Fruit fly (Drosophila melanogaster) whole organism, larva: ENCODE data around the gene CG5687.

Experiments used
- noc ChIP-seq: fragments of 200-800 bp; sonication (Bioruptor generic); optimal IDR thresholded peaks from 3 replicates; lab custom pipeline; 2019; ENCODE audit warnings: missing biosample characterization, mild to moderate bottlenecking, missing genetic modification characterization, moderate library complexity

CG5687 gene

dm6 chr3L:1938767-1939166 is at the start of gene CG5687, which contains the start of gene CG46523:
CG5687 (minus strand) TSS chr3L:1939103.
CG46523 (minus strand) TSS chr3L:1939103.
- TF ChIP-seq noc (tag; lab: Kevin White, UChicago), result no peak

DNA sequence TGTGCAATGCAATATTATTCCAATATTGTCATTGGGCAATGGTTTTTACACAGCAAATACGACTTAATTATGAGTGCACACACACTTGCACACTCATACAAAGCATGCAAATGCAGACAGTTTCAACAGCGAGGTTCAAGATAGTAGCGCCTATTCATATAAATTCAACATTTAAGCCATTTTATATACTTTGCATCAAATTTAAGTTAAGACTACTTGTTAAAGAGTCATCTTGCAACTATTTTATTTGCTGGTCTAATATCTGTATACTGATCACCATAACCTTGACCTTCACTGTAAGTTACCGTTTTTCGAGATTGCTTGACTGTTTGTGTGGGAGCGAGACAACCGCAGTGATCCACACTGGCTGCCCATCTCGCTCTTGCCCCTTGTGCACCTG is 46.5 kb upstream of the CG5687 start:
- no peak for TF ChIP-seq noc (tag; lab: Kevin White, UChicago)

dm6 chr3L:1976760-1977159 is 37.9 kb upstream of the CG5687 start:
- TF ChIP-seq noc (tag; lab: Kevin White, UChicago), result no peak

- no peak for TF ChIP-seq noc (tag; lab: Kevin White, UChicago)
Measured at dm6 chr3L:1971103-1971742, 32.3 kb upstream of the CG5687 start, which contains the start of the genes CG11815 and acs. CG11815 (minus strand) TSS chr3L:1971200. acs (plus strand) TSS chr3L:1971638.

dm6 chr3L:1969539-1970337 is 30.8 kb upstream of the CG5687 start, which contains the start of gene CG1927:
CG1927 (minus strand) TSS chr3L:1970079.
- TF ChIP-seq noc (tag; lab: Kevin White, UChicago), result no peak

DNA sequence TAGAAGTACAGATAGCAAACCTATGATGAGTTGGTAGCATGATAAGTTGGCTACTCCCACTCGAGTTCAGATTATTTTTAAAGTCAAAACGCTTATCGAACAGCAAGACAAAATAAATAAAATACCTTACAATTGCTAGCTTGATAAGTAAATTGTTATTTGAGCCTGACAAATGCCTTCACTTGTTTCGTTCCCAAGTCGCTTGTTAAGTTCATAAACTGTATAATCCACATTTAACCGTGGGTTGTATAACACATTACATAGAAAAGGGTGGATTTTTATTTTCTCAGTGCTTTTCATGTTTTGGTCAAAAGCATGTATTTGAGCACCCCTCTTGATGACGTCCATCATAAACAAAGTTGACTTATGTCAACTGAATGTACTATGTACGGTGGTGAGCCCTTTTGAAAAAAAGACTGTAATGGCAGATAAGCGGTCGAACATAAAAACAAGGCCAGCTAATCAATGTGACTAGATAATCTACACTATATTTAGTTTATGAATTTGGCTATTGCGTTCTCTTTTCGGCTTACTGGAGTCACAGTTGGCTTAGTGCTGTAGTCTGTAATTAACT is 30.0 kb upstream of the CG5687 start:
- TF ChIP-seq noc (tag; lab: Kevin White, UChicago), result no peak

- no peak for TF ChIP-seq noc (tag; lab: Kevin White, UChicago)
Measured at dm6 chr3L:1968401-1968800, 29.5 kb upstream of the CG5687 start.

DNA sequence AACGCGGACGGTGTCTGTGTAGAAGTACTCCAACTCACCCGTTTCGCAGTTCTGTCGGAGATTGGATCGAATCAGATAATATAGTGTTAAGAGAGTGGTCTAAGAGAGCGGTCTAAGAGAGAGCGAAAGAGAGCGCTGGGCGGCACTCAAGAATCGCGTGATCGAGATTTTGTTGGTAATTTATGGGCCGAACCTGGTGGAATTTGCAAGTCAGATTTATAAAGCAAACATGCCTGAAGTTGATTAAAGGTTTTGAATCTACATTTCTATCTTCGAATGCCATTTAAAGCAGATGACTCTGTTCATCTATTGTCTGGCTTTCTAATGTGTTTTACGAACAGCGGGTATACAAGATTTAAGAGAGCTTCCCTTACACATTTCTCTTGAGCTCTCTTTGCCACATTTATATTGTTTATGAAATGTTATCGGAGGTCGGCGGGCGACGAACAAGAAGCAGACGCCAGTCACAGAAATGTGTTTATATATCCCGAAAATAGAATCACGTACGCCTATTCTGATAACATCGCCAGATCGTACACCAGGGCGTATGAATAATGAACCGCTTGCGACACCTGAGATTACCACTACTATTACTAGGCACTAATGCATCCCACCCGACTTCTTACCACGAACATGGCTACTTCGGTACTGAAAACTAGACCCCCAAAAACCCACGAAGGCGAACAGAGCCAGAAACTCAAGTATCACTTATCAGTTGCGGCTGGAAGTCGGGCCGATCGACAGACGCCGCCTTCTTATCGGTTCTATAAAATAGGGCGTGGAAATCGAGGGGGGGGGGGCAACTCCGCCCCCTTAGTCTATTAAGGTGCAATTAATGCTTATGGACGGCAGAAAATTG is 28.8 kb upstream of the CG5687 start:
- peak; percentile 77 for TF ChIP-seq noc (tag; lab: Kevin White, UChicago)

DNA sequence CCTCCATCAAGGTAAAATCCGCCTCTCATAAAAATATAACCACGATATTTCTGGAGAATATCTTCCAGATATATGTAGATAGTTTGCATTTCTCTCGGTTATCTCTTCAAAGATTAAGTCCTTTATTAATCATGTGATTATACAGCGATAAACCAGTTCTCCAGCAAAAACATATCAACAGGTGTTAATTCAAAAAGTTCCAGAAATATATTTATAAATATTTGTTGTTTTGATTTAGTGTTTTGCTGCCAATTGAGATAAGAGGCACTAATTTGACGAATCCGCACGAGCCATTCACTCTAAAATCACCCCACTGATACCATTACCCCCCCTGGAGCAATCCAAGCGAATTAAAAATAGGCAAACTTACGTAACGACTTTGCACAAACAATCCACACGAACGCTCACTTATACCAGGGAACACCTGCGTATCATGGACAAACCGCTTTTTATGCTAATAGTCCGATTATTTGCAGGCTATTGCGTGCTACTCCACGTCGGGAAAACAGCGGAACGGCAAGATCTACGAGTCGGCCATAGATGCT is 25.8 kb upstream of the CG5687 start:
- TF ChIP-seq noc (tag; lab: Kevin White, UChicago), result peak; percentile 40

dm6 chr3L:1964099-1964498 is 25.2 kb upstream of the CG5687 start, which contains the start of gene mv:
mv (minus strand) TSS chr3L:1964178.
- no peak for TF ChIP-seq noc (tag; lab: Kevin White, UChicago)

DNA sequence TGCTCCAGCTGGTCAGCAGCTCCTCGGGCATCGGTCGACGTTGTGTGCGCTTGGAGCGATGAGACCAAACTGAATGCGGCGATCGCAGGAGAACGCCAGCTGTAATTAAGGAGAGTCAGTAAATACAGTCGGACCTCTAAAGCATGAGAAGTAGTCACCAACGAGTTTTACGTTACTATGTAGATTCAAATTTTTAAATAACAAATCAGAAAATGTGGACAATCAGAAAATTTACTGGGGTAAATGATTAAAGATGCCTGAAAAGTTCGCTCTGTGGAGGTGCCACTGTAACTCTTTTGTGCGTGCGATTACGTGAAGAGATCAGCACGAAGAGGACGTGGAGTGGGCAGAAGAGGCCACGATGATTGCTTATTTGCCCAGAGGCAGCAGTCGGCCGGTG is 24.1 kb upstream of the CG5687 start, which contains the start of gene SCOT:
Gene SCOT (plus strand): TSS at position 180 of the 400 bp plus-strand sequence.
- TF ChIP-seq noc (tag; lab: Kevin White, UChicago), result no peak

DNA sequence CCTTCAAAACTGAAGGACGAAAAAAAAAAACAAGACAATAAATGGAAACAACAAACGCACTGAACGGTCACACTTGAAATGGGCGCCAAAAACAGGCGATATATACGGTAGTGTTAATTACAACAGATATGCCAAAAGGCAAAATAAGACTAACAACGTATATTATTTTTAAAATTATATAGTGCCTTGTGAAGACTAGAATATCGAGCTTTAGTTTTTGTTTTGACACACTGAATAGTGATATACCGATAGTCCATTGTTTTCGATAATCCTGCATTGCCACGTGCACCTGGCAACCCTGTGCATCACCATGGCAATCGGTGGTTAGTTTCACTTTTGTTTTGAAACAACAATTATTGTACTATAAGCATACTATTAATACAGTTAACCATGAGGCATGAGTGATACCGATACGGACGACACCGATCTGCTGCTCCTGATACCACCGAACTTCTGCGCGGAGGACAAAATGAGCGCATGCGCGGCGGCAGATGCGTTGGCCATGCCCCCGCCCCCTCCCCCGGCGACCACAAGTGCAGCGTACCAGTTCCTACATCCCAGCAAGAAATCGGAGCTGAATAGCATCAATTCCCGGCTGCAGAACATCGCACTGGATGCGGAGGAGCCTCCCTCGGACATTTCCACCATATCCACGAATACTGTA is 8.7 kb upstream of the CG5687 start, which contains the start of the genes mu2 and Cnb:
Gene mu2 (minus strand): TSS at position 13 of the 664 bp plus-strand sequence.
Gene Cnb (plus strand): TSS at position 103 of the 664 bp plus-strand sequence.
- no peak for TF ChIP-seq noc (tag; lab: Kevin White, UChicago)

- no peak for TF ChIP-seq noc (tag; lab: Kevin White, UChicago)
Measured at dm6 chr3L:1940843-1941418, 2.0 kb upstream of the CG5687 start, which contains the start of gene Mfap1. Mfap1 (plus strand) TSS chr3L:1941068.
